Worm (Caenorhabditis elegans): ENCODE measurements around the gene cpd-2.
A peak's percentile ranks its signal among the peaks of the same experiment; 100 is the strongest.

The cpd-2 gene

DNA sequence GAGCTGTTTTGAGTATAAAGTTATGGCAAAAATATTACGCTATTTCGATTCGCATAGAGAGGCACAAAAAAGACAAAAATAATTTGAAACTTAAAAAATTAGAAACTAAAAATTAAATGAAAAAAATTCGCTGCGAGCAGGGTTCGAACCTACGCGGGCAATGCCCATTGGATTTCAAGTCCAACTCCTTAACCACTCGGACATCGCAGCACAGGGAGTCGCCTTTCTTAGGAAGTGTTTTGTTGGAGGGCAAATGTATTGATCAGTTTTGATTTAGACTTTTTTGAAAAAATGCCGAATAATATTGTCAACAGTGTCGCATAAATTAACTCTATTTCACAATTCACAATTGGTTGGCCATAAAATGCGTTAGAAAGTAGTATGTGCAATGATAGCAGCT, 7.2 kb upstream of the cpd-2 start (continued):
- TF ChIP-seq ama-1 (optimal IDR thresholded peaks at IDR 0.05) (no peak), ama-1 (GFP tag; optimal IDR thresholded peaks at IDR 0.05) (no peak), tbp1 (GFP tag; optimal IDR thresholded peaks at IDR 0.05) (peak; percentile 88), K11D2.4 (GFP tag; IDR thresholded peaks at IDR 0.05) (no peak), ztf-25 (GFP tag; IDR thresholded peaks at IDR 0.05) (0 out of 2 replicates have a peak, but pooled peaks have one; percentile 17), Y79H2A.3 (GFP tag; conservative IDR thresholded peaks at IDR 0.05) (no peak), B0261.1 (tag; optimal IDR thresholded peaks at IDR 0.05) (peak; percentile 69), F37B4.10 (GFP tag; IDR thresholded peaks at IDR 0.05) (no peak), F55B11.4 (tag; optimal IDR thresholded peaks at IDR 0.05; ENCODE audit: borderline replicate concordance, insufficient read depth) (no peak), hlh-26 (GFP tag; conservative IDR thresholded peaks at IDR 0.05) (no peak), Y67H2A.10 (GFP tag; conservative IDR thresholded peaks at IDR 0.05) (no peak), bed-1 (GFP tag; IDR thresholded peaks at IDR 0.05) (no peak), tlf-1 (GFP tag; optimal IDR thresholded peaks at IDR 0.05) (no peak), ets-4 (GFP tag; optimal IDR thresholded peaks at IDR 0.05) (no peak), snpc-1.3 (tag; optimal IDR thresholded peaks at IDR 0.05; ENCODE audit: insufficient read depth) (peak; percentile 0), ceh-100 (GFP tag; IDR thresholded peaks at IDR 0.05) (no peak), madf-10 (tag; optimal IDR thresholded peaks at IDR 0.05) (no peak), B0336.3 (GFP tag; IDR thresholded peaks at IDR 0.05) (no peak), T26A5.8 (tag; optimal IDR thresholded peaks at IDR 0.05) (no peak), dpff-1 (tag; optimal IDR thresholded peaks at IDR 0.05) (no peak), ceh-79 (tag; optimal IDR thresholded peaks at IDR 0.05) (no peak), lsy-27 (tag; optimal IDR thresholded peaks at IDR 0.05; ENCODE audit: borderline replicate concordance, insufficient read depth) (no peak), B0019.2 (GFP tag; conservative IDR thresholded peaks at IDR 0.05) (no peak), pbrm-1 (GFP tag; IDR thresholded peaks at IDR 0.05) (peak; percentile 67; the same call in 1 of the 2 replicates), atf-7 (tag; optimal IDR thresholded peaks at IDR 0.05) (no peak), zfh-2 (GFP tag; conservative IDR thresholded peaks at IDR 0.05) (no peak), F52B5.7 (tag; optimal IDR thresholded peaks at IDR 0.05) (no peak), mcd-1 (GFP tag; IDR thresholded peaks at IDR 0.05) (0 out of 2 replicates have a peak, but pooled peaks have one; percentile 9), nfya-1 (tag; optimal IDR thresholded peaks at IDR 0.05; ENCODE audit: borderline replicate concordance, insufficient read depth) (no peak), T07F8.4 (tag; optimal IDR thresholded peaks at IDR 0.05) (no peak), lin-40 (tag; optimal IDR thresholded peaks at IDR 0.05) (no peak), F33H1.4 (GFP tag; IDR thresholded peaks at IDR 0.05) (no peak), dpl-1 (GFP tag; optimal IDR thresholded peaks at IDR 0.05) (no peak), rpc-1 (optimal IDR thresholded peaks at IDR 0.05) (peak; percentile 58), rpc-1 (tag; optimal IDR thresholded peaks at IDR 0.05) (peak; percentile 79), snpc-1.1 (tag; optimal IDR thresholded peaks at IDR 0.05; ENCODE audit: insufficient read depth) (peak; percentile 23), C17E4.6 (GFP tag; IDR thresholded peaks at IDR 0.05) (no peak), attf-3 (GFP tag; conservative IDR thresholded peaks at IDR 0.05) (no peak), pha-4 (tag; optimal IDR thresholded peaks at IDR 0.05) (no peak), ekl-4 (GFP tag; IDR thresholded peaks at IDR 0.05) (no peak), repo-1 (tag; optimal IDR thresholded peaks at IDR 0.05) (no peak), let-607 (tag; optimal IDR thresholded peaks at IDR 0.05) (no peak), ceh-27 (GFP tag; optimal IDR thresholded peaks at IDR 0.05) (no peak)
